Worm (Caenorhabditis elegans): ENCODE data around the gene Y50E8A.22.

- no peak for TF ChIP-seq nhr-23 (tag; optimal IDR thresholded peaks at IDR 0.05)
- no peak for TF ChIP-seq unc-62 (GFP tag; optimal IDR thresholded peaks at IDR 0.05)
- TF ChIP-seq ztf-4 (tag; optimal IDR thresholded peaks at IDR 0.05), result no peak
- no peak for TF ChIP-seq elt-2 (tag; optimal IDR thresholded peaks at IDR 0.05)
- TF ChIP-seq lin-39 (tag; optimal IDR thresholded peaks at IDR 0.05), result no peak
- TF ChIP-seq nhr-11 (tag; optimal IDR thresholded peaks at IDR 0.05), result no peak
Observed at ce11 chrV:14723020-14723419, 25.9 kb downstream of the Y50E8A.22 start, which contains the start of gene R08A2.7.
